Fruit fly (Drosophila melanogaster) whole organism, adult: ENCODE results near the gene CG13840.

Source experiments
- CG12768 ChIP-seq: fragments of 200-800 bp; sonication (Bioruptor generic); optimal IDR thresholded peaks from 2 replicates; lab custom pipeline; 2017; ENCODE audit warnings: missing biosample characterization, missing genetic modification characterization, mild to moderate bottlenecking, moderate library complexity, missing genetic modification reagents
- CG7045 ChIP-seq: fragments of 200-800 bp; sonication (Bioruptor generic); optimal IDR thresholded peaks from 2 replicates; lab custom pipeline; 2017; ENCODE audit warnings: missing biosample characterization, mild to moderate bottlenecking, missing genetic modification characterization
- Crg-1 ChIP-seq: fragments of 200-800 bp; sonication (Bioruptor generic); optimal IDR thresholded peaks from 2 replicates; lab custom pipeline; 2016; ENCODE audit warnings: missing biosample characterization, missing genetic modification characterization
- Mnt ChIP-seq: fragments of 200-800 bp; sonication (Bioruptor generic); optimal IDR thresholded peaks from 2 replicates; lab custom pipeline; 2016; ENCODE audit warnings: missing biosample characterization, mild to moderate bottlenecking, missing genetic modification characterization
- bab1 ChIP-seq: fragments of 200-800 bp; sonication (Bioruptor generic); optimal IDR thresholded peaks from 3 replicates; lab custom pipeline; 2019; ENCODE audit warnings: missing biosample characterization, mild to moderate bottlenecking, missing genetic modification characterization, moderate library complexity
- cnc ChIP-seq, 2 experiments: fragments of >200 bp; optimal IDR thresholded peaks; 2 replicates each; lab custom pipeline; 2017
- ovo ChIP-seq: fragments of 200-800 bp; sonication (Bioruptor generic); optimal IDR thresholded peaks from 2 replicates; lab custom pipeline; 2016; ENCODE audit warnings: missing biosample characterization, missing genetic modification characterization
- toe ChIP-seq: fragments of 200-800 bp; sonication (Bioruptor generic); optimal IDR thresholded peaks from 2 replicates; lab custom pipeline; 2016; ENCODE audit warnings: missing biosample characterization, missing genetic modification characterization

DNA sequence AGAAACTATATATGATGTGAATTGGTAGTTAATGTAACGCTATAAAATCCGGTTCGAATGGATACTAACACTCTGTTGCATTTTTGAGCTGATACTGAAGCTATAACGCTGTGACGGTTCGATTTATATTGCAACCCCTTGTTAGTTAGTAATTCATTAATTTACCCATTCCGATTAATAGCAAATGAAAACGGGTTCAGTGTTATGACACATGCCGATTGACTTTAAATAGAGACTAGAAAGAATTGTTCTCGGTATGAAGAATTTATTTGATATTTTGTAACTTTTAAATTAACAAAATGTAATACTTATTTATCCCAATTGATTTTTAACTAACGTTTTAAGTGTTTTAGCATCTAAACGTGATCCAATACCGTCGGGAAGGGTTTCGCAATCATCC is 47.3 kb downstream of the CG13840 start, which contains the start of gene CG43091:
- TF ChIP-seq ovo (GFP tag; lab: Kevin White, UChicago) (no peak), Crg-1 (GFP tag; lab: Kevin White, UChicago) (no peak), bab1 (GFP tag; lab: Kevin White, UChicago) (no peak), toe (GFP tag; lab: Kevin White, UChicago) (no peak), cnc (optimal IDR thresholded peaks at IDR 0.05; lab: Kevin White, UChicago) (no peak), CG7045 (GFP tag; lab: Kevin White, UChicago) (no peak), Mnt (GFP tag; lab: Kevin White, UChicago) (no peak), CG12768 (GFP tag; lab: Kevin White, UChicago) (no peak)
